Fruit fly (Drosophila melanogaster) whole organism, embryonic: Measurements from ENCODE around the gene CG4709.
A peak's percentile ranks its signal among the peaks of the same experiment; 100 is the strongest.

Experiments
- Bteb2 ChIP-seq: fragments of 200-800 bp; sonication (Bioruptor generic); optimal IDR thresholded peaks from 2 replicates; lab custom pipeline; 2016; ENCODE audit warnings: missing biosample characterization, missing genetic modification characterization
- CG10267 ChIP-seq: fragments of 200-800 bp; sonication (Bioruptor generic); optimal IDR thresholded peaks from 2 replicates; lab custom pipeline; 2018; ENCODE audit warnings: missing biosample characterization, mild to moderate bottlenecking, missing genetic modification characterization, moderate library complexity
- CG11560 ChIP-seq: fragments of 200-800 bp; sonication (Bioruptor generic); IDR thresholded peaks from 3 replicates; pipeline ENCODE4 v1.3.6; 2022; ENCODE audit warnings: missing biosample characterization, missing genetic modification characterization
- CG12104 ChIP-seq: fragments of 200-800 bp; sonication (Bioruptor generic); optimal IDR thresholded peaks from 3 replicates; lab custom pipeline; 2016; ENCODE audit warnings: missing biosample characterization, missing genetic modification characterization
- CG13287 ChIP-seq: fragments of 200-800 bp; sonication (Bioruptor generic); IDR thresholded peaks from 2 replicates; pipeline ENCODE4 v1.3.6; 2022; ENCODE audit warnings: missing biosample characterization, missing genetic modification characterization; ENCODE audit not compliant: partially characterized antibody
- CG13424 ChIP-seq: fragments of 200-800 bp; sonication (Bioruptor generic); optimal IDR thresholded peaks from 2 replicates; lab custom pipeline; 2019; ENCODE audit warnings: missing biosample characterization, mild to moderate bottlenecking, missing genetic modification characterization, moderate library complexity
- CG13624 ChIP-seq: fragments of 200-800 bp; sonication (Bioruptor generic); optimal IDR thresholded peaks from 2 replicates; lab custom pipeline; 2016; ENCODE audit warnings: missing biosample characterization, missing genetic modification characterization
- CG15479 ChIP-seq: fragments of 200-800 bp; sonication (Bioruptor generic); optimal IDR thresholded peaks from 3 replicates; lab custom pipeline; 2019; ENCODE audit warnings: missing biosample characterization, mild to moderate bottlenecking, missing genetic modification characterization, moderate library complexity
- CG1647 ChIP-seq: fragments of 200-800 bp; sonication (Bioruptor generic); optimal IDR thresholded peaks from 3 replicates; lab custom pipeline; 2016; ENCODE audit warnings: missing biosample characterization, missing genetic modification characterization
- CG16815 ChIP-seq: fragments of 200-800 bp; sonication (Bioruptor generic); optimal IDR thresholded peaks from 3 replicates; lab custom pipeline; 2017; ENCODE audit warnings: missing biosample characterization, mild to moderate bottlenecking, missing genetic modification characterization
- CG2889 ChIP-seq: fragments of 200-800 bp; sonication (Bioruptor generic); IDR thresholded peaks from 3 replicates; pipeline ENCODE4 v1.3.6; 2022; ENCODE audit warnings: missing biosample characterization, missing genetic modification characterization
- CG34224 ChIP-seq: fragments of 200-800 bp; sonication (Bioruptor generic); IDR thresholded peaks from 3 replicates; pipeline ENCODE4 v1.3.6; 2022; ENCODE audit warnings: missing biosample characterization, missing genetic modification characterization; ENCODE audit not compliant: partially characterized antibody
- CG3847 ChIP-seq: fragments of 200-800 bp; sonication (Bioruptor generic); IDR thresholded peaks from 2 replicates; pipeline ENCODE4 v1.3.6; 2022; ENCODE audit warnings: missing biosample characterization, missing genetic modification characterization
- CG4328 ChIP-seq: fragments of 200-800 bp; sonication (Bioruptor generic); optimal IDR thresholded peaks from 3 replicates; lab custom pipeline; 2017; ENCODE audit warnings: missing biosample characterization, missing genetic modification reagents, missing genetic modification characterization
- CG4820 ChIP-seq: fragments of 200-800 bp; sonication (Bioruptor generic); optimal IDR thresholded peaks from 3 replicates; lab custom pipeline; 2016; ENCODE audit warnings: missing biosample characterization, missing genetic modification characterization
- CG4854 ChIP-seq: fragments of 200-800 bp; sonication (Bioruptor generic); optimal IDR thresholded peaks from 2 replicates; lab custom pipeline; 2016; ENCODE audit warnings: missing biosample characterization, missing genetic modification characterization, inconsistent platforms
- CG6791 ChIP-seq: fragments of 200-800 bp; sonication (Bioruptor generic); IDR thresholded peaks from 3 replicates; pipeline ENCODE4 v1.3.6; 2022; ENCODE audit warnings: missing biosample characterization, missing genetic modification characterization; ENCODE audit not compliant: partially characterized antibody
- CG7372 ChIP-seq: fragments of 200-800 bp; sonication (Bioruptor generic); IDR thresholded peaks from 2 replicates; pipeline ENCODE4 v1.3.6; 2022; ENCODE audit warnings: missing biosample characterization, missing genetic modification characterization
- CG8089 ChIP-seq: fragments of 200-800 bp; sonication (Bioruptor generic); optimal IDR thresholded peaks from 3 replicates; lab custom pipeline; 2016; ENCODE audit warnings: missing biosample characterization, missing genetic modification characterization
- CG9797 ChIP-seq: fragments of 200-800 bp; sonication (Bioruptor generic); optimal IDR thresholded peaks from 3 replicates; lab custom pipeline; 2018; ENCODE audit warnings: missing biosample characterization, mild to moderate bottlenecking, missing genetic modification characterization
- Doc2 ChIP-seq: fragments of 200-800 bp; sonication (Bioruptor generic); IDR thresholded peaks from 2 replicates; pipeline ENCODE4 v1.3.6; 2022; ENCODE audit warnings: missing biosample characterization, missing genetic modification characterization
- Doc3 ChIP-seq: fragments of 200-800 bp; sonication (Bioruptor generic); IDR thresholded peaks from 3 replicates; pipeline ENCODE4 v1.3.6; 2022; ENCODE audit warnings: missing biosample characterization, missing genetic modification characterization; ENCODE audit not compliant: partially characterized antibody
- Dp ChIP-seq: fragments of 200-800 bp; sonication (Bioruptor generic); optimal IDR thresholded peaks from 2 replicates; lab custom pipeline; 2018; ENCODE audit warnings: missing biosample characterization, mild to moderate bottlenecking, missing genetic modification characterization, moderate library complexity
- E2f2 ChIP-seq: fragments of 200-800 bp; sonication (Bioruptor generic); IDR thresholded peaks from 2 replicates; pipeline ENCODE4 v1.3.6; 2022; ENCODE audit warnings: missing biosample characterization, missing genetic modification characterization
- Eip74EF ChIP-seq, 2 experiments: fragments of 200-800 bp in 1 of 2; fragments of >200 bp in 1 of 2; sonication (Bioruptor generic) in 1 of 2; optimal IDR thresholded peaks; 2 replicates each; lab custom pipeline; 2017 to 2019; ENCODE audit warnings: missing biosample characterization in 2 of 2, missing genetic modification characterization in 2 of 2, mild to moderate bottlenecking in 1 of 2, moderate library complexity in 1 of 2
- HHEX ChIP-seq: fragments of 200-800 bp; sonication (Bioruptor generic); optimal IDR thresholded peaks from 3 replicates; lab custom pipeline; 2017; ENCODE audit warnings: missing biosample characterization, mild to moderate bottlenecking, missing genetic modification characterization, missing genetic modification reagents
- MBD-R2 ChIP-seq: fragments of 200-800 bp; sonication (Bioruptor generic); IDR thresholded peaks from 2 replicates; pipeline ENCODE4 v1.3.6; 2022; ENCODE audit warnings: missing biosample characterization, missing genetic modification characterization
- Max ChIP-seq: fragments of 200-800 bp; sonication (Bioruptor generic); optimal IDR thresholded peaks from 2 replicates; lab custom pipeline; 2016; ENCODE audit warnings: missing biosample characterization, mild to moderate bottlenecking, missing genetic modification characterization
- Scr ChIP-seq: fragments of 200-800 bp; sonication (Bioruptor generic); IDR thresholded peaks from 2 replicates; pipeline ENCODE4 v1.3.6; 2022; ENCODE audit warnings: missing biosample characterization, missing genetic modification characterization; ENCODE audit not compliant: partially characterized antibody
- ato ChIP-seq: fragments of 200-800 bp; sonication (Bioruptor generic); IDR thresholded peaks from 2 replicates; pipeline ENCODE4 v1.3.6; 2022; ENCODE audit warnings: missing biosample characterization, missing genetic modification characterization; ENCODE audit not compliant: partially characterized antibody
- bbx ChIP-seq: fragments of 200-800 bp; sonication (Bioruptor generic); IDR thresholded peaks from 2 replicates; pipeline ENCODE4 v1.3.6; 2022; ENCODE audit warnings: missing biosample characterization, missing genetic modification characterization; ENCODE audit not compliant: partially characterized antibody
- chinmo ChIP-seq: fragments of 200-800 bp; sonication (Bioruptor generic); IDR thresholded peaks from 4 replicates; pipeline ENCODE4 v1.3.6; 2022; ENCODE audit warnings: missing biosample characterization, missing genetic modification characterization; ENCODE audit not compliant: partially characterized antibody
- crp ChIP-seq, 2 experiments: fragments of 200-800 bp; sonication (Bioruptor generic); optimal IDR thresholded peaks; 2 replicates in 1 of 2; 3 replicates in 1 of 2; lab custom pipeline; 2017; ENCODE audit warnings: missing biosample characterization in 2 of 2, missing genetic modification characterization in 2 of 2, mild to moderate bottlenecking in 1 of 2, moderate library complexity in 1 of 2
- disco-r ChIP-seq: fragments of 200-800 bp; sonication (Bioruptor generic); optimal IDR thresholded peaks from 2 replicates; lab custom pipeline; 2016; ENCODE audit warnings: missing biosample characterization, missing genetic modification characterization
- exex ChIP-seq: fragments of 200-800 bp; sonication (Bioruptor generic); optimal IDR thresholded peaks from 4 replicates; lab custom pipeline; 2018; ENCODE audit warnings: missing biosample characterization, mild to moderate bottlenecking, missing genetic modification characterization, moderate library complexity
- gsb ChIP-seq: fragments of 200-800 bp; sonication (Bioruptor generic); IDR thresholded peaks from 2 replicates; pipeline ENCODE4 v1.3.6; 2022; ENCODE audit warnings: missing biosample characterization, missing genetic modification characterization
- gt ChIP-seq: fragments of 200-800 bp; sonication (Bioruptor generic); IDR thresholded peaks from 2 replicates; pipeline ENCODE4 v1.3.6; 2022; ENCODE audit warnings: missing biosample characterization, missing genetic modification characterization
- nerfin-2 ChIP-seq: fragments of 200-800 bp; sonication (Bioruptor generic); IDR thresholded peaks from 2 replicates; pipeline ENCODE4 v1.3.6; 2022; ENCODE audit warnings: missing biosample characterization, missing genetic modification characterization; ENCODE audit not compliant: partially characterized antibody
- nmo ChIP-seq: fragments of 200-800 bp; sonication (Bioruptor generic); optimal IDR thresholded peaks from 2 replicates; lab custom pipeline; 2018; ENCODE audit warnings: missing biosample characterization, mild to moderate bottlenecking, missing genetic modification characterization, moderate library complexity
- pzg ChIP-seq: fragments of 200-800 bp; sonication (Bioruptor generic); optimal IDR thresholded peaks from 3 replicates; lab custom pipeline; 2018; ENCODE audit warnings: missing biosample characterization, mild to moderate bottlenecking, missing genetic modification characterization, moderate library complexity
- row ChIP-seq: fragments of 200-800 bp; sonication (Bioruptor generic); IDR thresholded peaks from 3 replicates; pipeline ENCODE4 v1.3.6; 2022; ENCODE audit warnings: missing biosample characterization, missing genetic modification characterization
- run ChIP-seq: fragments of 200-800 bp; sonication (Bioruptor generic); optimal IDR thresholded peaks from 3 replicates; lab custom pipeline; 2018; ENCODE audit warnings: missing biosample characterization, mild to moderate bottlenecking, missing genetic modification characterization
- so ChIP-seq: fragments of 200-800 bp; sonication (Bioruptor generic); IDR thresholded peaks from 3 replicates; pipeline ENCODE4 v1.3.6; 2022; ENCODE audit warnings: missing biosample characterization, missing genetic modification characterization
- tna ChIP-seq: fragments of 200-800 bp; sonication (Bioruptor generic); IDR thresholded peaks from 2 replicates; pipeline ENCODE4 v1.3.6; 2022; ENCODE audit warnings: missing biosample characterization, missing genetic modification characterization; ENCODE audit not compliant: partially characterized antibody
- trem ChIP-seq: fragments of 200-800 bp; optimal IDR thresholded peaks from 3 replicates; lab custom pipeline; 2019; ENCODE audit warnings: missing biosample characterization, mild to moderate bottlenecking, missing genetic modification characterization, moderate library complexity
- trh ChIP-seq: fragments of 200-800 bp; sonication (Bioruptor generic); optimal IDR thresholded peaks from 2 replicates; lab custom pipeline; 2016; ENCODE audit warnings: missing biosample characterization, missing genetic modification characterization
- zf30C ChIP-seq: fragments of 200-800 bp; sonication (Bioruptor generic); optimal IDR thresholded peaks from 3 replicates; lab custom pipeline; 2018; ENCODE audit warnings: missing biosample characterization, mild to moderate bottlenecking, missing genetic modification characterization

CG4709 gene

dm6 chr2L:9919218-9919617 is 34.9 kb upstream of the CG4709 start (continued):
- TF ChIP-seq CG2889 = no peak
- TF ChIP-seq gsb = peak; percentile 26; the same call in 1 of the 2 replicates
- no peak for TF ChIP-seq ato

- TF ChIP-seq Eip74EF (GFP tag; optimal IDR thresholded peaks at IDR 0.05; lab: Kevin White, UChicago) = no peak
- TF ChIP-seq CG8089 (GFP tag; lab: Kevin White, UChicago) = no peak
- no peak for TF ChIP-seq CG7372
- no peak for TF ChIP-seq CG9797 (GFP tag; lab: Kevin White, UChicago)
- TF ChIP-seq CG10267 (tag; lab: Kevin White, UChicago) = no peak
- TF ChIP-seq CG4854 (GFP tag; lab: Kevin White, UChicago) = no peak
- no peak for TF ChIP-seq row (GFP tag; lab: Robert Waterston, UW)
- TF ChIP-seq CG15479 = no peak
- TF ChIP-seq CG4820 (GFP tag; lab: Kevin White, UChicago) = no peak
- no peak for TF ChIP-seq CG1647 (GFP tag; lab: Kevin White, UChicago)
- TF ChIP-seq MBD-R2 = 0 out of 2 replicates have a peak, but pooled peaks have one; percentile 8
- peak; percentile 22 for TF ChIP-seq exex (tag; lab: Kevin White, UChicago)
- no peak for TF ChIP-seq bbx (GFP tag; lab: Robert Waterston, UW)
- no peak for TF ChIP-seq CG13624 (GFP tag; lab: Kevin White, UChicago)
- peak; percentile 69 for TF ChIP-seq Dp (GFP tag; lab: Kevin White, UChicago)
- no peak for TF ChIP-seq Doc3 (GFP tag; lab: Robert Waterston, UW)
- TF ChIP-seq disco-r (GFP tag; lab: Kevin White, UChicago) = no peak
- no peak for TF ChIP-seq CG16815 (GFP tag; lab: Kevin White, UChicago)
- no peak for TF ChIP-seq chinmo (GFP tag; lab: Robert Waterston, UW)
- no peak for TF ChIP-seq trh
- peak in 1 of 2 experiments; percentile 71 for TF ChIP-seq crp (GFP tag; optimal IDR thresholded peaks at IDR 0.05; lab: Kevin White, UChicago)
- peak; percentile 16; the same call in 1 of the 2 replicates for TF ChIP-seq tna (GFP tag; lab: Robert Waterston, UW)
- TF ChIP-seq Scr (GFP tag; lab: Robert Waterston, UW) = 0 out of 2 replicates have a peak, but pooled peaks have one; percentile 32
- no peak for TF ChIP-seq nmo (GFP tag; lab: Kevin White, UChicago)
- TF ChIP-seq pzg (GFP tag; lab: Kevin White, UChicago) = peak; percentile 17
- no peak for TF ChIP-seq CG13287 (GFP tag; lab: Robert Waterston, UW)
- TF ChIP-seq CG3847 (GFP tag; lab: Robert Waterston, UW) = no peak
- TF ChIP-seq Bteb2 (GFP tag; lab: Kevin White, UChicago) = no peak
- TF ChIP-seq HHEX (GFP tag; lab: Kevin White, UChicago) = no peak
- no peak for TF ChIP-seq run (tag; lab: Kevin White, UChicago)
- TF ChIP-seq gsb = no peak
- TF ChIP-seq so = no peak
- peak; percentile 92 for TF ChIP-seq CG11560 (tag; lab: Robert Waterston, UW)
- TF ChIP-seq Max (GFP tag; lab: Kevin White, UChicago) = no peak
- TF ChIP-seq nerfin-2 = peak; percentile 41; the same call in 1 of the 2 replicates
- no peak for TF ChIP-seq CG4328
- TF ChIP-seq CG6791 (GFP tag; lab: Robert Waterston, UW) = peak; percentile 15; the same call in 2 of the 3 replicates
- no peak for TF ChIP-seq zf30C (GFP tag; lab: Kevin White, UChicago)
- TF ChIP-seq E2f2 (GFP tag; lab: Robert Waterston, UW) = peak; percentile 80
- TF ChIP-seq gt (GFP tag; lab: Robert Waterston, UW) = no peak
- TF ChIP-seq Doc2 = no peak
- no peak for TF ChIP-seq CG12104 (GFP tag; lab: Kevin White, UChicago)
- TF ChIP-seq ato = no peak
- TF ChIP-seq CG13424 (tag; lab: Kevin White, UChicago) = no peak
- TF ChIP-seq trem (tag; lab: Kevin White, UChicago) = no peak
- TF ChIP-seq CG34224 (GFP tag; lab: Robert Waterston, UW) = 0 out of 3 replicates have a peak, but pooled peaks have one; percentile 28
These were observed 34.2 kb upstream of the CG4709 start, which contains the start of gene CG4594 for dm6 chr2L:9919949-9920348. Gene CG4594 (plus strand): TSS chr2L:9920160.
